Worm (Caenorhabditis elegans) whole organism, young adult: ENCODE results near the gene F29F11.20.
A peak's percentile ranks its signal among the peaks of the same experiment; 100 is the strongest.

ENCODE experiments used
- D2030.7 ChIP-seq: fragments of 200-800 bp; sonication (Bioruptor generic); IDR thresholded peaks from 2 replicates; pipeline ENCODE4 v1.3.6; 2022; ENCODE audit warnings: missing genetic modification reagents, missing genetic modification characterization, missing compliant biosample characterization
- F49E8.2 ChIP-seq: sonication (generic microtip); optimal IDR thresholded peaks from 3 replicates; lab custom pipeline; 2017; ENCODE audit warnings: missing genetic modification characterization, mild to moderate bottlenecking, missing compliant biosample characterization, antibody characterized with exemption, moderate library complexity; ENCODE audit not compliant: insufficient read depth
- F57A8.1 ChIP-seq: fragments of 200-800 bp; sonication (Bioruptor generic); optimal IDR thresholded peaks from 2 replicates; lab custom pipeline; 2018; ENCODE audit warnings: mild to moderate bottlenecking, missing genetic modification characterization, moderate library complexity, missing compliant biosample characterization
- K11D2.4 ChIP-seq: fragments of 200-800 bp; sonication (Bioruptor generic); IDR thresholded peaks from 2 replicates; pipeline ENCODE4 v1.3.6; 2022; ENCODE audit warnings: missing genetic modification reagents, missing genetic modification characterization, missing compliant biosample characterization
- Y56A3A.18 ChIP-seq: fragments of 200-800 bp; sonication (Bioruptor generic); IDR thresholded peaks from 2 replicates; pipeline ENCODE4 v1.3.6; 2022; ENCODE audit warnings: missing genetic modification reagents, missing genetic modification characterization, missing compliant biosample characterization
- ama-1 ChIP-seq, 3 experiments: fragments of 150-350 bp in 1 of 3; sonication (generic microtip) in 2 of 3; optimal IDR thresholded peaks; 2 replicates each; lab custom pipeline; 2014 to 2018; ENCODE audit warnings: missing biosample characterization in 2 of 3, missing genetic modification characterization in 2 of 3, missing genetic modification reagents in 2 of 3
- aptf-2 ChIP-seq: fragments of 200-800 bp; sonication (Bioruptor generic); conservative IDR thresholded peaks from 2 replicates; pipeline ENCODE4 v1.3.6; 2022; ENCODE audit warnings: missing genetic modification reagents, missing genetic modification characterization, missing compliant biosample characterization
- atf-7 ChIP-seq: sonication (generic microtip); optimal IDR thresholded peaks from 2 replicates; lab custom pipeline; 2017; ENCODE audit warnings: mild to moderate bottlenecking, missing genetic modification characterization, missing compliant biosample characterization
- athp-1 ChIP-seq: sonication (generic microtip); optimal IDR thresholded peaks from 2 replicates; lab custom pipeline; 2017; ENCODE audit warnings: mild to moderate bottlenecking, missing genetic modification characterization, missing compliant biosample characterization
- attf-5 ChIP-seq: fragments of 200-800 bp; sonication (Bioruptor generic); optimal IDR thresholded peaks from 2 replicates; lab custom pipeline; 2018; ENCODE audit warnings: mild to moderate bottlenecking, missing genetic modification characterization, missing compliant biosample characterization
- ccch-3 ChIP-seq: fragments of 200-800 bp; sonication (Bioruptor generic); optimal IDR thresholded peaks from 2 replicates; lab custom pipeline; 2018; ENCODE audit warnings: mild to moderate bottlenecking, missing genetic modification characterization, missing compliant biosample characterization
- cebp-1 ChIP-seq, 2 experiments: fragments of 200-800 bp in 1 of 2; sonication (Bioruptor generic) in 1 of 2; sonication (generic microtip) in 1 of 2; IDR thresholded peaks in 1 of 2; optimal IDR thresholded peaks in 1 of 2; 2 replicates each; pipeline versions ENCODE4 v1.3.6 to Lab custom; 2017 to 2022; ENCODE audit warnings: missing compliant biosample characterization in 2 of 2, missing genetic modification characterization in 2 of 2, mild to moderate bottlenecking in 1 of 2, missing genetic modification reagents in 1 of 2, moderate library complexity in 1 of 2
- cebp-2 ChIP-seq: fragments of 200-800 bp; sonication (Bioruptor generic); IDR thresholded peaks from 2 replicates; pipeline ENCODE4 v1.3.6; 2022; ENCODE audit warnings: missing genetic modification characterization, missing compliant biosample characterization
- ceh-100 ChIP-seq: fragments of 200-800 bp; sonication (Bioruptor generic); IDR thresholded peaks from 2 replicates; pipeline ENCODE4 v1.3.6; 2022; ENCODE audit warnings: missing genetic modification reagents, missing genetic modification characterization, missing compliant biosample characterization
- chd-7 ChIP-seq: sonication (generic microtip); optimal IDR thresholded peaks from 2 replicates; lab custom pipeline; 2016; ENCODE audit warnings: mild to moderate bottlenecking, missing genetic modification characterization, moderate library complexity, missing compliant biosample characterization
- egrh-3 ChIP-seq: fragments of 200-800 bp; sonication (Bioruptor generic); IDR thresholded peaks from 2 replicates; pipeline ENCODE4 v1.3.6; 2022; ENCODE audit warnings: missing genetic modification reagents, missing genetic modification characterization, missing compliant biosample characterization
- ekl-4 ChIP-seq: fragments of 200-800 bp; sonication (Bioruptor generic); IDR thresholded peaks from 2 replicates; pipeline ENCODE4 v1.3.6; 2022; ENCODE audit warnings: missing genetic modification reagents, missing genetic modification characterization, missing compliant biosample characterization
- ets-4 ChIP-seq: fragments of 200-800 bp; sonication (Bioruptor generic); optimal IDR thresholded peaks from 2 replicates; lab custom pipeline; 2018; ENCODE audit warnings: mild to moderate bottlenecking, missing genetic modification characterization, missing compliant biosample characterization
- gei-17 ChIP-seq: fragments of 200-800 bp; sonication (Bioruptor generic); optimal IDR thresholded peaks from 2 replicates; lab custom pipeline; 2018; ENCODE audit warnings: mild to moderate bottlenecking, missing genetic modification characterization, missing compliant biosample characterization
- hmg-1.2 ChIP-seq: fragments of 200-800 bp; sonication (Bioruptor generic); IDR thresholded peaks from 2 replicates; pipeline ENCODE4 v1.3.6; 2022; ENCODE audit warnings: missing genetic modification reagents, missing genetic modification characterization, missing compliant biosample characterization
- hsf-1 ChIP-seq: fragments of 200-800 bp; sonication (Bioruptor generic); IDR thresholded peaks from 2 replicates; pipeline ENCODE4 v1.3.6; 2022; ENCODE audit warnings: missing genetic modification reagents, missing genetic modification characterization, missing compliant biosample characterization
- lag-1 ChIP-seq: fragments of 200-800 bp; sonication (Bioruptor generic); IDR thresholded peaks from 2 replicates; pipeline ENCODE4 v1.3.6; 2022; ENCODE audit warnings: missing genetic modification reagents, missing genetic modification characterization, missing compliant biosample characterization
- madf-10 ChIP-seq: sonication (generic microtip); optimal IDR thresholded peaks from 2 replicates; lab custom pipeline; 2016; ENCODE audit warnings: mild to moderate bottlenecking, missing genetic modification characterization, missing compliant biosample characterization
- mel-28 ChIP-seq: sonication (generic microtip); optimal IDR thresholded peaks from 2 replicates; lab custom pipeline; 2016; ENCODE audit warnings: borderline replicate concordance, mild to moderate bottlenecking, missing genetic modification characterization, missing compliant biosample characterization
- mes-4 ChIP-seq: sonication (generic microtip); optimal IDR thresholded peaks from 2 replicates; lab custom pipeline; 2016; ENCODE audit warnings: missing genotype, missing genetic modification characterization, missing compliant biosample characterization
- nfyb-1 ChIP-seq: fragments of 200-800 bp; sonication (Bioruptor generic); IDR thresholded peaks from 2 replicates; pipeline ENCODE4 v1.3.6; 2022; ENCODE audit warnings: missing genetic modification reagents, missing genetic modification characterization, missing compliant biosample characterization
- nhr-120 ChIP-seq: fragments of 200-800 bp; sonication (Bioruptor generic); IDR thresholded peaks from 2 replicates; pipeline ENCODE4 v1.3.6; 2022; ENCODE audit warnings: missing genetic modification characterization, missing compliant biosample characterization
- nhr-80 ChIP-seq: sonication (generic microtip); optimal IDR thresholded peaks from 2 replicates; lab custom pipeline; 2016; ENCODE audit warnings: missing genetic modification characterization, missing compliant biosample characterization
- sptf-2 ChIP-seq: fragments of 200-800 bp; sonication (Bioruptor generic); optimal IDR thresholded peaks from 2 replicates; lab custom pipeline; 2018; ENCODE audit warnings: mild to moderate bottlenecking, missing genetic modification characterization, missing compliant biosample characterization
- tlf-1 ChIP-seq: fragments of 200-800 bp; sonication (Bioruptor generic); optimal IDR thresholded peaks from 2 replicates; lab custom pipeline; 2018; ENCODE audit warnings: mild to moderate bottlenecking, missing genetic modification characterization, missing compliant biosample characterization
- zfh-2 ChIP-seq: fragments of 200-800 bp; sonication (Bioruptor generic); conservative IDR thresholded peaks from 2 replicates; pipeline ENCODE4 v1.3.6; 2022; ENCODE audit warnings: missing genetic modification reagents, missing genetic modification characterization, missing compliant biosample characterization
- ztf-22 ChIP-seq: fragments of 200-800 bp; sonication (Bioruptor generic); optimal IDR thresholded peaks from 2 replicates; lab custom pipeline; 2018; ENCODE audit warnings: mild to moderate bottlenecking, missing genetic modification characterization, moderate library complexity, missing compliant biosample characterization
- ztf-25 ChIP-seq: fragments of 200-800 bp; sonication (Bioruptor generic); IDR thresholded peaks from 2 replicates; pipeline ENCODE4 v1.3.6; 2022; ENCODE audit warnings: missing genetic modification reagents, missing genetic modification characterization, missing compliant biosample characterization
- ztf-28 ChIP-seq: fragments of 200-800 bp; sonication (Bioruptor generic); IDR thresholded peaks from 2 replicates; pipeline ENCODE4 v1.3.6; 2022; ENCODE audit warnings: missing genetic modification reagents, missing genetic modification characterization, missing compliant biosample characterization

The F29F11.20 gene

ce11 chrV:10711829-10712607 is 24.3 kb downstream of the F29F11.20 start (continued):
- no peak; the same call in 1 of the 2 replicates for TF ChIP-seq ztf-25 (GFP tag; lab: Robert Waterston, UW)
- no peak for TF ChIP-seq mes-4 (tag; lab: Kevin White, UChicago)
- peak; percentile 35 for TF ChIP-seq mel-28 (tag; lab: Kevin White, UChicago)
- TF ChIP-seq hmg-1.2 (GFP tag; lab: Robert Waterston, UW) = 0 out of 2 replicates have a peak, but pooled peaks have one; percentile 8

ce11 chrV:10712608-10712900 is 24.9 kb downstream of the F29F11.20 start:
- TF ChIP-seq chd-7 (no peak), ama-1 (optimal IDR thresholded peaks at IDR 0.05; lab: Kevin White, UChicago) (no peak), ama-1 (GFP tag; optimal IDR thresholded peaks at IDR 0.05; lab: Kevin White, UChicago) (peak in 1 of 2 experiments; percentile 5), cebp-2 (GFP tag; lab: Robert Waterston, UW) (no peak), hsf-1 (0 out of 2 replicates have a peak, but pooled peaks have one; percentile 8), ztf-28 (GFP tag; lab: Robert Waterston, UW) (0 out of 2 replicates have a peak, but pooled peaks have one; percentile 5), ztf-25 (GFP tag; lab: Robert Waterston, UW) (peak; percentile 53; the same call in 1 of the 2 replicates), K11D2.4 (GFP tag; lab: Robert Waterston, UW) (0 out of 2 replicates have a peak, but pooled peaks have one; percentile 3)

ce11 chrV:10713704-10714239 is 26.1 kb downstream of the F29F11.20 start:
- TF ChIP-seq ets-4 (GFP tag; lab: Kevin White, UChicago) = peak; percentile 13
- TF ChIP-seq atf-7 (tag; lab: Kevin White, UChicago) = peak; percentile 11
- TF ChIP-seq nhr-80 = peak; percentile 71
- no peak for TF ChIP-seq cebp-1 (GFP tag; IDR thresholded peaks at IDR 0.05; lab: Robert Waterston, UW)
- TF ChIP-seq cebp-1 (tag; optimal IDR thresholded peaks at IDR 0.05; lab: Kevin White, UChicago) = peak; percentile 14
- TF ChIP-seq ekl-4 (GFP tag; lab: Robert Waterston, UW) = no peak

ce11 chrV:10714630-10715029 is 26.9 kb downstream of the F29F11.20 start:
- TF ChIP-seq attf-5 = no peak
- no peak for TF ChIP-seq F49E8.2 (tag; lab: Kevin White, UChicago)
- peak; percentile 48; the same call in 1 of the 2 replicates for TF ChIP-seq nfyb-1 (GFP tag; lab: Robert Waterston, UW)
- 0 out of 2 replicates have a peak, but pooled peaks have one; percentile 15 for TF ChIP-seq cebp-2 (GFP tag; lab: Robert Waterston, UW)
- no peak for TF ChIP-seq F57A8.1 (GFP tag; lab: Kevin White, UChicago)
- 0 out of 2 replicates have a peak, but pooled peaks have one; percentile 39 for TF ChIP-seq nhr-120 (GFP tag; lab: Robert Waterston, UW)
- TF ChIP-seq gei-17 (GFP tag; lab: Kevin White, UChicago) = no peak
- no peak for TF ChIP-seq ccch-3 (GFP tag; lab: Kevin White, UChicago)
- TF ChIP-seq egrh-3 (GFP tag; lab: Robert Waterston, UW) = no peak
- TF ChIP-seq D2030.7 = no peak
- no peak for TF ChIP-seq ceh-100 (GFP tag; lab: Robert Waterston, UW)
- TF ChIP-seq athp-1 (tag; lab: Kevin White, UChicago) = no peak
- TF ChIP-seq zfh-2 = no peak
- TF ChIP-seq aptf-2 (GFP tag; lab: Robert Waterston, UW) = no peak
- no peak for TF ChIP-seq ztf-22 (GFP tag; lab: Kevin White, UChicago)
- TF ChIP-seq tlf-1 (GFP tag; lab: Kevin White, UChicago) = no peak
- 0 out of 2 replicates have a peak, but pooled peaks have one; percentile 67 for TF ChIP-seq lag-1 (GFP tag; lab: Robert Waterston, UW)
- TF ChIP-seq sptf-2 (GFP tag; lab: Kevin White, UChicago) = no peak
- peak; percentile 24 for TF ChIP-seq nhr-80
- TF ChIP-seq Y56A3A.18 (GFP tag; lab: Robert Waterston, UW) = peak; percentile 9; the same call in 1 of the 2 replicates
- no peak for TF ChIP-seq madf-10 (tag; lab: Kevin White, UChicago)
